Worm (Caenorhabditis elegans): ENCODE data around the gene mksr-1.

Gene mksr-1

ce11 chrX:1051041-1051440 is 17.9 kb downstream of the mksr-1 start:
- no peak for TF ChIP-seq B0310.2 (tag; optimal IDR thresholded peaks at IDR 0.05)
- no peak for TF ChIP-seq aly-1 (tag; optimal IDR thresholded peaks at IDR 0.05)
- no peak for TF ChIP-seq tra-4 (tag; optimal IDR thresholded peaks at IDR 0.05)
- TF ChIP-seq ceh-13 (GFP tag; optimal IDR thresholded peaks at IDR 0.05), result no peak
- no peak for TF ChIP-seq sea-1 (GFP tag; conservative IDR thresholded peaks at IDR 0.05)
- TF ChIP-seq ets-7 (tag; optimal IDR thresholded peaks at IDR 0.05), result no peak
- no peak for TF ChIP-seq scrt-1 (GFP tag; IDR thresholded peaks at IDR 0.05)
- TF ChIP-seq tbx-37 (GFP tag; conservative IDR thresholded peaks at IDR 0.05), result no peak

- TF ChIP-seq scrt-1 (GFP tag; IDR thresholded peaks at IDR 0.05), result no peak
- no peak for TF ChIP-seq pes-1 (GFP tag; IDR thresholded peaks at IDR 0.05)
- no peak for TF ChIP-seq hnd-1 (tag; optimal IDR thresholded peaks at IDR 0.05)
- no peak for TF ChIP-seq F13C5.2 (tag; optimal IDR thresholded peaks at IDR 0.05)
- TF ChIP-seq flt-1 (GFP tag; IDR thresholded peaks at IDR 0.05), result no peak
- TF ChIP-seq hmbx-1 (tag; optimal IDR thresholded peaks at IDR 0.05), result no peak
- no peak for TF ChIP-seq sea-1 (GFP tag; conservative IDR thresholded peaks at IDR 0.05)
- no peak for TF ChIP-seq tra-4 (tag; optimal IDR thresholded peaks at IDR 0.05)
- TF ChIP-seq hmg-4 (GFP tag; optimal IDR thresholded peaks at IDR 0.05), result no peak
- TF ChIP-seq ceh-36 (tag; optimal IDR thresholded peaks at IDR 0.05), result no peak
- TF ChIP-seq ama-1 (optimal IDR thresholded peaks at IDR 0.05), result no peak
- no peak for TF ChIP-seq ceh-13 (GFP tag; optimal IDR thresholded peaks at IDR 0.05)
- TF ChIP-seq aly-1 (tag; optimal IDR thresholded peaks at IDR 0.05), result no peak
- TF ChIP-seq ets-7 (tag; optimal IDR thresholded peaks at IDR 0.05), result no peak
- TF ChIP-seq tbx-37 (GFP tag; conservative IDR thresholded peaks at IDR 0.05), result no peak
- no peak for TF ChIP-seq B0310.2 (tag; optimal IDR thresholded peaks at IDR 0.05)
Observed at ce11 chrX:1046156-1046831, 22.6 kb downstream of the mksr-1 start, which contains the start of gene vpat-1. vpat-1 (minus strand) TSS chrX:1046206.

- TF ChIP-seq F13C5.2 (tag; optimal IDR thresholded peaks at IDR 0.05), result no peak
- no peak for TF ChIP-seq tra-4 (tag; optimal IDR thresholded peaks at IDR 0.05)
- no peak for TF ChIP-seq tbx-37 (GFP tag; conservative IDR thresholded peaks at IDR 0.05)
- no peak for TF ChIP-seq aly-1 (tag; optimal IDR thresholded peaks at IDR 0.05)
Observed at ce11 chrX:1044327-1044726, 24.6 kb downstream of the mksr-1 start.

ce11 chrX:1038347-1038746 is 30.6 kb downstream of the mksr-1 start, which contains the start of gene F55A4.7:
F55A4.7 (minus strand) TSS chrX:1038447.
- TF ChIP-seq B0310.2 (tag; optimal IDR thresholded peaks at IDR 0.05), result no peak

ce11 chrX:1035039-1035598 is 33.8 kb downstream of the mksr-1 start, which contains the start of the genes stau-1 and sec-22:
stau-1 (minus strand) TSS chrX:1035286.
sec-22 (plus strand) TSS chrX:1035548.
- TF ChIP-seq pes-1 (GFP tag; IDR thresholded peaks at IDR 0.05), result no peak
- no peak for TF ChIP-seq flt-1 (GFP tag; IDR thresholded peaks at IDR 0.05)
- TF ChIP-seq ets-7 (tag; optimal IDR thresholded peaks at IDR 0.05), result no peak
- no peak for TF ChIP-seq scrt-1 (GFP tag; IDR thresholded peaks at IDR 0.05)
- TF ChIP-seq ceh-36 (tag; optimal IDR thresholded peaks at IDR 0.05), result no peak
- TF ChIP-seq hnd-1 (tag; optimal IDR thresholded peaks at IDR 0.05), result no peak
- TF ChIP-seq tbx-11 (GFP tag; IDR thresholded peaks at IDR 0.05), result no peak
- TF ChIP-seq tbx-37 (GFP tag; conservative IDR thresholded peaks at IDR 0.05), result no peak
- no peak for TF ChIP-seq ama-1 (optimal IDR thresholded peaks at IDR 0.05)
- TF ChIP-seq hmbx-1 (tag; optimal IDR thresholded peaks at IDR 0.05), result no peak
- no peak for TF ChIP-seq sea-1 (GFP tag; conservative IDR thresholded peaks at IDR 0.05)
- no peak for TF ChIP-seq aly-1 (tag; optimal IDR thresholded peaks at IDR 0.05)
- TF ChIP-seq ceh-13 (GFP tag; optimal IDR thresholded peaks at IDR 0.05), result no peak
- TF ChIP-seq hmg-4 (GFP tag; optimal IDR thresholded peaks at IDR 0.05), result peak; percentile 48
- peak; percentile 53 for TF ChIP-seq F13C5.2 (tag; optimal IDR thresholded peaks at IDR 0.05)
- no peak for TF ChIP-seq tra-4 (tag; optimal IDR thresholded peaks at IDR 0.05)

- no peak for TF ChIP-seq pes-1 (GFP tag; IDR thresholded peaks at IDR 0.05)
- no peak for TF ChIP-seq tbx-11 (GFP tag; IDR thresholded peaks at IDR 0.05)
- no peak for TF ChIP-seq scrt-1 (GFP tag; IDR thresholded peaks at IDR 0.05)
- TF ChIP-seq ets-7 (tag; optimal IDR thresholded peaks at IDR 0.05), result no peak
- TF ChIP-seq ceh-36 (tag; optimal IDR thresholded peaks at IDR 0.05), result no peak
- no peak for TF ChIP-seq ceh-13 (GFP tag; optimal IDR thresholded peaks at IDR 0.05)
- no peak for TF ChIP-seq aly-1 (tag; optimal IDR thresholded peaks at IDR 0.05)
- TF ChIP-seq tra-4 (tag; optimal IDR thresholded peaks at IDR 0.05), result no peak
- TF ChIP-seq hmg-4 (GFP tag; optimal IDR thresholded peaks at IDR 0.05), result no peak
- no peak for TF ChIP-seq F13C5.2 (tag; optimal IDR thresholded peaks at IDR 0.05)
- no peak for TF ChIP-seq B0310.2 (tag; optimal IDR thresholded peaks at IDR 0.05)
- TF ChIP-seq hnd-1 (tag; optimal IDR thresholded peaks at IDR 0.05), result no peak
- TF ChIP-seq flt-1 (GFP tag; IDR thresholded peaks at IDR 0.05), result no peak
Observed at ce11 chrX:1030867-1031266, 38.1 kb downstream of the mksr-1 start.

- TF ChIP-seq ama-1 (optimal IDR thresholded peaks at IDR 0.05) (no peak), ets-7 (tag; optimal IDR thresholded peaks at IDR 0.05) (no peak), scrt-1 (GFP tag; IDR thresholded peaks at IDR 0.05) (no peak), ceh-13 (GFP tag; optimal IDR thresholded peaks at IDR 0.05) (no peak), ceh-36 (tag; optimal IDR thresholded peaks at IDR 0.05) (no peak), tbx-37 (GFP tag; conservative IDR thresholded peaks at IDR 0.05) (no peak), tra-4 (tag; optimal IDR thresholded peaks at IDR 0.05) (no peak), pes-1 (GFP tag; IDR thresholded peaks at IDR 0.05) (no peak), F13C5.2 (tag; optimal IDR thresholded peaks at IDR 0.05) (no peak), sea-1 (GFP tag; conservative IDR thresholded peaks at IDR 0.05) (no peak), aly-1 (tag; optimal IDR thresholded peaks at IDR 0.05) (no peak), hmbx-1 (tag; optimal IDR thresholded peaks at IDR 0.05) (no peak), hmg-4 (GFP tag; optimal IDR thresholded peaks at IDR 0.05) (no peak)
Observed at ce11 chrX:1027370-1027769, 41.6 kb downstream of the mksr-1 start.
